Fruit fly (Drosophila melanogaster) whole organism, embryonic: ENCODE data around the gene CG32625.

Experiments used
- Adf1 ChIP-seq: fragments of 200-800 bp; sonication (Bioruptor generic); IDR thresholded peaks from 2 replicates; pipeline ENCODE4 v1.3.6; 2022; ENCODE audit warnings: missing biosample characterization, missing genetic modification characterization
- BEAF-32 ChIP-seq: fragments of 200-800 bp; sonication (Bioruptor generic); optimal IDR thresholded peaks from 3 replicates; lab custom pipeline; 2017; ENCODE audit warnings: missing biosample characterization, missing genetic modification characterization, mild to moderate bottlenecking, moderate library complexity, missing genetic modification reagents
- CG10654 ChIP-seq: fragments of 200-800 bp; sonication (Bioruptor generic); optimal IDR thresholded peaks from 2 replicates; lab custom pipeline; 2016; ENCODE audit warnings: missing biosample characterization, missing genetic modification characterization
- CG11695 ChIP-seq: fragments of 200-800 bp; sonication (Bioruptor generic); IDR thresholded peaks from 3 replicates; pipeline ENCODE4 v1.3.6; 2022; ENCODE audit warnings: missing biosample characterization, missing genetic modification characterization
- CG15073 ChIP-seq: fragments of 200-800 bp; sonication (Bioruptor generic); optimal IDR thresholded peaks from 2 replicates; lab custom pipeline; 2016; ENCODE audit warnings: missing biosample characterization, missing genetic modification characterization
- CG1529 ChIP-seq: fragments of 200-800 bp; sonication (Bioruptor generic); optimal IDR thresholded peaks from 3 replicates; lab custom pipeline; 2018; ENCODE audit warnings: missing biosample characterization, missing genetic modification characterization
- CG17802 ChIP-seq: fragments of 200-800 bp; sonication (Bioruptor generic); optimal IDR thresholded peaks from 2 replicates; lab custom pipeline; 2018; ENCODE audit warnings: missing biosample characterization, mild to moderate bottlenecking, missing genetic modification characterization, moderate library complexity
- CG31441 ChIP-seq: fragments of 200-800 bp; sonication (Bioruptor generic); IDR thresholded peaks from 2 replicates; pipeline ENCODE4 v1.3.6; 2022; ENCODE audit warnings: missing biosample characterization, missing genetic modification characterization
- CG33213 ChIP-seq: fragments of 200-800 bp; sonication (Bioruptor generic); optimal IDR thresholded peaks from 3 replicates; lab custom pipeline; 2016; ENCODE audit warnings: missing biosample characterization, missing genetic modification characterization
- CG33557 ChIP-seq: fragments of 200-800 bp; sonication (Bioruptor generic); optimal IDR thresholded peaks from 2 replicates; lab custom pipeline; 2019; ENCODE audit warnings: missing biosample characterization, mild to moderate bottlenecking, missing genetic modification characterization, moderate library complexity
- CG34224 ChIP-seq: fragments of 200-800 bp; sonication (Bioruptor generic); IDR thresholded peaks from 3 replicates; pipeline ENCODE4 v1.3.6; 2022; ENCODE audit warnings: missing biosample characterization, missing genetic modification characterization; ENCODE audit not compliant: partially characterized antibody
- CG34376 ChIP-seq: fragments of 200-800 bp; sonication (Bioruptor generic); optimal IDR thresholded peaks from 2 replicates; lab custom pipeline; 2018; ENCODE audit warnings: missing biosample characterization, mild to moderate bottlenecking, missing genetic modification characterization
- CG3995 ChIP-seq: fragments of 200-800 bp; sonication (Bioruptor generic); optimal IDR thresholded peaks from 3 replicates; lab custom pipeline; 2016; ENCODE audit warnings: missing biosample characterization, missing genetic modification characterization
- CG4404 ChIP-seq: fragments of 200-800 bp; sonication (Bioruptor generic); IDR thresholded peaks from 2 replicates; pipeline ENCODE4 v1.3.6; 2022; ENCODE audit warnings: missing biosample characterization, missing genetic modification characterization
- CG6683 ChIP-seq: fragments of 200-800 bp; sonication (Bioruptor generic); optimal IDR thresholded peaks from 2 replicates; lab custom pipeline; 2017; ENCODE audit warnings: missing biosample characterization, mild to moderate bottlenecking, missing genetic modification characterization, missing genetic modification reagents
- CG6689 ChIP-seq: fragments of 200-800 bp; sonication (Bioruptor generic); IDR thresholded peaks from 2 replicates; pipeline ENCODE4 v1.3.6; 2022; ENCODE audit warnings: missing biosample characterization, missing genetic modification characterization
- CG6765 ChIP-seq: fragments of 200-800 bp; sonication (Bioruptor generic); optimal IDR thresholded peaks from 3 replicates; lab custom pipeline; 2017; ENCODE audit warnings: missing biosample characterization, mild to moderate bottlenecking, missing genetic modification characterization
- CG8388 ChIP-seq: fragments of 200-800 bp; sonication (Bioruptor generic); optimal IDR thresholded peaks from 2 replicates; lab custom pipeline; 2019; ENCODE audit warnings: missing biosample characterization, mild to moderate bottlenecking, missing genetic modification characterization, moderate library complexity
- CG9437 ChIP-seq: fragments of 200-800 bp; sonication (Bioruptor generic); optimal IDR thresholded peaks from 2 replicates; lab custom pipeline; 2018; ENCODE audit warnings: missing biosample characterization, mild to moderate bottlenecking, missing genetic modification characterization
- Camta ChIP-seq: fragments of 200-800 bp; sonication (Bioruptor generic); optimal IDR thresholded peaks from 2 replicates; lab custom pipeline; 2016; ENCODE audit warnings: missing biosample characterization, missing genetic modification characterization
- D19A ChIP-seq: fragments of 200-800 bp; optimal IDR thresholded peaks from 3 replicates; lab custom pipeline; 2019; ENCODE audit warnings: missing biosample characterization, mild to moderate bottlenecking, missing genetic modification characterization, moderate library complexity
- Dip2 ChIP-seq: fragments of 200-800 bp; sonication (Bioruptor generic); IDR thresholded peaks from 2 replicates; pipeline ENCODE4 v1.3.6; 2022; ENCODE audit warnings: missing biosample characterization, missing genetic modification characterization
- Hand ChIP-seq: fragments of 200-800 bp; sonication (Bioruptor generic); optimal IDR thresholded peaks from 2 replicates; lab custom pipeline; 2017; ENCODE audit warnings: mild to moderate bottlenecking, missing biosample characterization, missing genetic modification reagents, missing genetic modification characterization
- Hr78 ChIP-seq, 2 experiments: fragments of 200-800 bp in 1 of 2; fragments of >200 bp in 1 of 2; sonication (Bioruptor generic) in 1 of 2; optimal IDR thresholded peaks; 2 replicates each; lab custom pipeline; 2017 to 2019; ENCODE audit warnings: missing biosample characterization in 2 of 2, missing genetic modification characterization in 2 of 2, mild to moderate bottlenecking in 1 of 2, moderate library complexity in 1 of 2
- NK7.1 ChIP-seq: fragments of 200-800 bp; sonication (Bioruptor generic); optimal IDR thresholded peaks from 3 replicates; lab custom pipeline; 2016; ENCODE audit warnings: missing biosample characterization, missing genetic modification characterization
- Rfx ChIP-seq: fragments of 200-800 bp; sonication (Bioruptor generic); IDR thresholded peaks from 2 replicates; pipeline ENCODE4 v1.3.6; 2022; ENCODE audit warnings: missing biosample characterization, missing genetic modification characterization
- Rx ChIP-seq: fragments of 200-800 bp; sonication (Bioruptor generic); IDR thresholded peaks from 2 replicates; pipeline ENCODE4 v1.3.6; 2022; ENCODE audit warnings: missing biosample characterization, missing genetic modification characterization
- ash1 ChIP-seq: fragments of 200-800 bp; sonication (Bioruptor generic); optimal IDR thresholded peaks from 2 replicates; lab custom pipeline; 2018; ENCODE audit warnings: missing biosample characterization, mild to moderate bottlenecking, missing genetic modification characterization
- bsh ChIP-seq, 2 experiments: fragments of 200-800 bp; sonication (Bioruptor generic); optimal IDR thresholded peaks; 2 replicates each; lab custom pipeline; 2017 to 2018; ENCODE audit warnings: mild to moderate bottlenecking in 2 of 2, missing biosample characterization in 2 of 2, missing genetic modification characterization in 2 of 2, moderate library complexity in 1 of 2
- cas ChIP-seq: fragments of 200-800 bp; sonication (Bioruptor generic); IDR thresholded peaks from 2 replicates; pipeline ENCODE4 v1.3.6; 2022; ENCODE audit warnings: missing biosample characterization, missing genetic modification characterization
- cato ChIP-seq: fragments of 200-800 bp; sonication (Bioruptor generic); optimal IDR thresholded peaks from 2 replicates; lab custom pipeline; 2016; ENCODE audit warnings: missing biosample characterization, missing genetic modification characterization, borderline replicate concordance
- crol ChIP-seq: fragments of 200-800 bp; sonication (Bioruptor generic); IDR thresholded peaks from 2 replicates; pipeline ENCODE4 v1.3.6; 2022; ENCODE audit warnings: missing biosample characterization, missing genetic modification characterization
- dan ChIP-seq: fragments of 200-800 bp; sonication (Bioruptor generic); IDR thresholded peaks from 2 replicates; pipeline ENCODE4 v1.3.6; 2022; ENCODE audit warnings: missing biosample characterization, missing genetic modification characterization
- dati ChIP-seq: fragments of 200-800 bp; sonication (Bioruptor generic); IDR thresholded peaks from 2 replicates; pipeline ENCODE4 v1.3.6; 2022; ENCODE audit warnings: missing biosample characterization, missing genetic modification characterization
- esg ChIP-seq: fragments of 200-800 bp; sonication (Bioruptor generic); conservative IDR thresholded peaks from 2 replicates; pipeline ENCODE4 v1.3.6; 2022; ENCODE audit warnings: missing biosample characterization, missing genetic modification characterization
- ewg ChIP-seq: fragments of 200-800 bp; sonication (Bioruptor generic); optimal IDR thresholded peaks from 3 replicates; lab custom pipeline; 2017; ENCODE audit warnings: mild to moderate bottlenecking, missing biosample characterization, missing genetic modification reagents, missing genetic modification characterization
- fd3F ChIP-seq: fragments of 200-800 bp; sonication (Bioruptor generic); optimal IDR thresholded peaks from 2 replicates; lab custom pipeline; 2018; ENCODE audit warnings: missing biosample characterization, mild to moderate bottlenecking, missing genetic modification characterization, moderate library complexity
- fd96Cb ChIP-seq: fragments of 200-800 bp; sonication (Bioruptor generic); optimal IDR thresholded peaks from 2 replicates; lab custom pipeline; 2018; ENCODE audit warnings: missing biosample characterization, mild to moderate bottlenecking, missing genetic modification characterization, moderate library complexity
- kay ChIP-seq: fragments of 200-800 bp; sonication (Bioruptor generic); optimal IDR thresholded peaks from 2 replicates; lab custom pipeline; 2016; ENCODE audit warnings: missing biosample characterization, missing genetic modification characterization
- phol ChIP-seq: fragments of 200-800 bp; sonication (Bioruptor generic); optimal IDR thresholded peaks from 3 replicates; lab custom pipeline; 2018; ENCODE audit warnings: missing biosample characterization, mild to moderate bottlenecking, missing genetic modification characterization, moderate library complexity
- rib ChIP-seq: fragments of 200-800 bp; sonication (Bioruptor generic); IDR thresholded peaks from 2 replicates; pipeline ENCODE4 v1.3.6; 2022; ENCODE audit warnings: missing biosample characterization, missing genetic modification characterization
- run ChIP-seq: fragments of 200-800 bp; sonication (Bioruptor generic); optimal IDR thresholded peaks from 3 replicates; lab custom pipeline; 2018; ENCODE audit warnings: missing biosample characterization, mild to moderate bottlenecking, missing genetic modification characterization
- sens-2 ChIP-seq: fragments of 200-800 bp; sonication (Bioruptor generic); IDR thresholded peaks from 2 replicates; pipeline ENCODE4 v1.3.6; 2022; ENCODE audit warnings: missing biosample characterization, missing genetic modification characterization
- sug ChIP-seq: fragments of 200-800 bp; optimal IDR thresholded peaks from 2 replicates; lab custom pipeline; 2019; ENCODE audit warnings: missing biosample characterization, mild to moderate bottlenecking, missing genetic modification characterization, moderate library complexity
- tio ChIP-seq: fragments of 200-800 bp; sonication (Bioruptor generic); optimal IDR thresholded peaks from 2 replicates; lab custom pipeline; 2017; ENCODE audit warnings: missing biosample characterization, missing genetic modification characterization, inconsistent platforms
- unpg ChIP-seq: fragments of 200-800 bp; sonication (Bioruptor generic); optimal IDR thresholded peaks from 3 replicates; lab custom pipeline; 2018; ENCODE audit warnings: missing biosample characterization, mild to moderate bottlenecking, missing genetic modification characterization, moderate library complexity
- vvl ChIP-seq: fragments of 200-800 bp; sonication (Bioruptor generic); IDR thresholded peaks from 2 replicates; pipeline ENCODE4 v1.3.6; 2022; ENCODE audit warnings: missing biosample characterization, missing genetic modification characterization
- wek ChIP-seq: fragments of 200-800 bp; sonication (Bioruptor generic); optimal IDR thresholded peaks from 3 replicates; lab custom pipeline; 2018; ENCODE audit warnings: missing biosample characterization, mild to moderate bottlenecking, missing genetic modification characterization, moderate library complexity
- yki ChIP-seq: fragments of >200 bp; optimal IDR thresholded peaks from 3 replicates; lab custom pipeline; 2018
- zfh1 ChIP-seq: fragments of 200-800 bp; sonication (Bioruptor generic); IDR thresholded peaks from 3 replicates; pipeline ENCODE4 v1.3.6; 2022; ENCODE audit warnings: missing biosample characterization, missing genetic modification characterization

CG32625 gene

dm6 chrX:13740062-13740461, 16.6 kb downstream of the CG32625 start (continued):
- TF ChIP-seq Rfx (GFP tag; lab: Robert Waterston, UW) (peak; percentile 95), CG31441 (GFP tag; lab: Robert Waterston, UW) (no peak; the same call in 1 of the 2 replicates), CG9437 (GFP tag; lab: Kevin White, UChicago) (no peak), CG33213 (GFP tag; lab: Kevin White, UChicago) (peak; percentile 47), Dip2 (GFP tag; lab: Robert Waterston, UW) (no peak), phol (tag; lab: Kevin White, UChicago) (peak; percentile 60), Hr78 (GFP tag; optimal IDR thresholded peaks at IDR 0.05; lab: Kevin White, UChicago) (peak in 1 of 2 experiments; percentile 94), NK7.1 (peak; percentile 38), unpg (peak; percentile 72), bsh (GFP tag; optimal IDR thresholded peaks at IDR 0.05; lab: Kevin White, UChicago) (peak; percentile 75 to 83), cas (GFP tag; lab: Robert Waterston, UW) (peak; percentile 59; the same call in 1 of the 2 replicates), sug (peak; percentile 75), tio (no peak), CG1529 (GFP tag; lab: Kevin White, UChicago) (peak; percentile 37), Camta (GFP tag; lab: Kevin White, UChicago) (peak; percentile 39), ash1 (GFP tag; lab: Kevin White, UChicago) (peak; percentile 78), CG34376 (GFP tag; lab: Kevin White, UChicago) (peak; percentile 58), CG15073 (GFP tag; lab: Kevin White, UChicago) (no peak), CG11695 (peak; percentile 72; the same call in 1 of the 3 replicates), wek (GFP tag; lab: Kevin White, UChicago) (peak; percentile 35), CG10654 (GFP tag; lab: Kevin White, UChicago) (peak; percentile 71), D19A (tag; lab: Kevin White, UChicago) (peak; percentile 18), CG4404 (peak; percentile 49), Adf1 (GFP tag; lab: Robert Waterston, UW) (no peak), fd3F (GFP tag; lab: Kevin White, UChicago) (peak; percentile 71), dati (GFP tag; lab: Robert Waterston, UW) (peak; percentile 65; the same call in 1 of the 2 replicates), Hand (GFP tag; lab: Kevin White, UChicago) (peak; percentile 54), CG33557 (GFP tag; lab: Kevin White, UChicago) (peak; percentile 21), Rx (GFP tag; lab: Robert Waterston, UW) (peak; percentile 83), ewg (GFP tag; lab: Kevin White, UChicago) (peak; percentile 59), CG34224 (GFP tag; lab: Robert Waterston, UW) (no peak), CG17802 (tag; lab: Kevin White, UChicago) (no peak), kay (peak; percentile 17), CG6683 (GFP tag; lab: Kevin White, UChicago) (peak; percentile 55), dan (GFP tag; lab: Robert Waterston, UW) (no peak), sens-2 (GFP tag; lab: Robert Waterston, UW) (peak; percentile 55; the same call in 1 of the 2 replicates), vvl (GFP tag; lab: Robert Waterston, UW) (peak; percentile 91), CG6689 (GFP tag; lab: Robert Waterston, UW) (peak; percentile 43; the same call in 1 of the 2 replicates), CG3995 (peak; percentile 36), CG8388 (GFP tag; lab: Kevin White, UChicago) (peak; percentile 19), zfh1 (GFP tag; lab: Robert Waterston, UW) (peak; percentile 78; the same call in 2 of the 3 replicates), crol (GFP tag; lab: Robert Waterston, UW) (0 out of 2 replicates have a peak, but pooled peaks have one; percentile 15), run (tag; lab: Kevin White, UChicago) (no peak), esg (GFP tag; lab: Robert Waterston, UW) (peak; percentile 59; the same call in 1 of the 2 replicates), rib (GFP tag; lab: Robert Waterston, UW) (peak; percentile 34; the same call in 1 of the 2 replicates), BEAF-32 (no peak), fd96Cb (tag; lab: Kevin White, UChicago) (peak; percentile 65), CG6765 (GFP tag; lab: Kevin White, UChicago) (peak; percentile 80), yki (lab: Kevin White, UChicago) (no peak), cato (GFP tag; lab: Kevin White, UChicago) (peak; percentile 9)
